Worm (Caenorhabditis elegans) whole organism, young adult: Measurements from ENCODE around the gene C52B9.19.

Experiments used
- F57C9.4 ChIP-seq: sonication (generic microtip); optimal IDR thresholded peaks from 2 replicates; lab custom pipeline; 2017; ENCODE audit warnings: mild to moderate bottlenecking, missing genetic modification characterization, missing compliant biosample characterization
- ekl-4 ChIP-seq: fragments of 200-800 bp; sonication (Bioruptor generic); IDR thresholded peaks from 2 replicates; pipeline ENCODE4 v1.3.6; 2022; ENCODE audit warnings: missing genetic modification reagents, missing genetic modification characterization, missing compliant biosample characterization
- lir-1 ChIP-seq: fragments of 200-800 bp; sonication (Bioruptor generic); conservative IDR thresholded peaks from 2 replicates; pipeline ENCODE4 v1.3.6; 2022; ENCODE audit warnings: missing genetic modification reagents, missing genetic modification characterization, missing compliant biosample characterization
- tbx-9 ChIP-seq: sonication (generic microtip); optimal IDR thresholded peaks from 2 replicates; lab custom pipeline; 2016; ENCODE audit warnings: borderline replicate concordance, missing genetic modification characterization, inconsistent platforms, missing compliant biosample characterization

DNA sequence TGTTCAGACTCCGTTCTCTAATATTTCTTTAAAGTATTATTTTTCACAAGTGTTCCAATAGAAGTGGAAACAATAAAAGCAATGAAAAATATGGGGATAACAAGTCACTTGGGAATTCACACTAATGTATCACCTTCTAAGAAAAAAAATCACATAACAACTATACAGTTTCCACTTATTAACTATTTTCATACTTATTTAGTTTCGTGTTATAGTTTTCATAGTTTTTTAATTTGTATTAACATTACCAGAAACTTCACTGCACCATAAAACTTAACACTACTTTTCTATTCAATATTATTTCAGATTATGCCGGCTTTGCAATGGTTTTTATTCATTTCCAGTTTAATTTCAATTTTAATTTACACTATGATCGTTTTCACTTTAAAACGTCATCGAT lies 30.3 kb upstream of the C52B9.19 start, which contains the start of gene srv-5:
- TF ChIP-seq tbx-9 (no peak), lir-1 (no peak), ekl-4 (GFP tag; lab: Robert Waterston, UW) (no peak), F57C9.4 (no peak)
